Worm (Caenorhabditis elegans) whole organism, mixed stage, embryonic: ENCODE data around the gene F19B2.6.

Source experiments
- M03D4.4 ChIP-seq: sonication (generic microtip); optimal IDR thresholded peaks from 2 replicates; lab custom pipeline; 2017; ENCODE audit warnings: mild to moderate bottlenecking, missing genetic modification characterization, missing compliant biosample characterization
- blmp-1 ChIP-seq: fragments of 150-350 bp; optimal IDR thresholded peaks from 2 replicates; lab custom pipeline; 2014; ENCODE audit warnings: missing biosample characterization, missing genetic modification characterization
- ceh-39 ChIP-seq: fragments of 150-350 bp; optimal IDR thresholded peaks from 2 replicates; lab custom pipeline; 2014; ENCODE audit warnings: missing biosample characterization, missing genetic modification characterization
- ceh-43 ChIP-seq: fragments of 200-800 bp; sonication (Bioruptor generic); optimal IDR thresholded peaks from 2 replicates; lab custom pipeline; 2018; ENCODE audit warnings: mild to moderate bottlenecking, missing genetic modification characterization, moderate library complexity, missing compliant biosample characterization
- ces-1 ChIP-seq: fragments of 150-350 bp; optimal IDR thresholded peaks from 2 replicates; lab custom pipeline; 2014; ENCODE audit warnings: missing biosample characterization, missing genetic modification reagents, missing genetic modification characterization
- cnd-1 ChIP-seq: fragments of 200-800 bp; sonication (Bioruptor generic); optimal IDR thresholded peaks from 2 replicates; lab custom pipeline; 2018; ENCODE audit warnings: mild to moderate bottlenecking, missing genetic modification characterization, missing compliant biosample characterization
- drap-1 ChIP-seq: fragments of 200-800 bp; sonication (Bioruptor generic); optimal IDR thresholded peaks from 3 replicates; lab custom pipeline; 2018; ENCODE audit warnings: mild to moderate bottlenecking, missing genetic modification characterization, missing compliant biosample characterization
- elt-1 ChIP-seq: sonication (generic microtip); optimal IDR thresholded peaks from 2 replicates; lab custom pipeline; 2017; ENCODE audit warnings: missing genetic modification characterization, mild to moderate bottlenecking, missing compliant biosample characterization, antibody characterized with exemption, moderate library complexity, borderline replicate concordance; ENCODE audit not compliant: insufficient read depth
- elt-3 ChIP-seq: fragments of 150-350 bp; optimal IDR thresholded peaks from 2 replicates; lab custom pipeline; 2014; ENCODE audit warnings: missing biosample characterization, missing genetic modification characterization
- flh-1 ChIP-seq: fragments of 200-800 bp; sonication (Bioruptor generic); optimal IDR thresholded peaks from 2 replicates; lab custom pipeline; 2018; ENCODE audit warnings: mild to moderate bottlenecking, missing genetic modification characterization, moderate library complexity, missing compliant biosample characterization
- ham-2 ChIP-seq: fragments of 200-800 bp; sonication (Bioruptor generic); optimal IDR thresholded peaks from 2 replicates; lab custom pipeline; 2018; ENCODE audit warnings: mild to moderate bottlenecking, missing genetic modification characterization, missing compliant biosample characterization
- hlh-1 ChIP-seq: fragments of 150-350 bp; optimal IDR thresholded peaks from 2 replicates; lab custom pipeline; 2014; ENCODE audit warnings: missing biosample characterization, missing genetic modification reagents, missing genetic modification characterization
- lin-13 ChIP-seq: fragments of 150-350 bp; optimal IDR thresholded peaks from 2 replicates; lab custom pipeline; 2014; ENCODE audit warnings: missing biosample characterization, missing genetic modification characterization
- lsy-2 ChIP-seq: fragments of 150-350 bp; optimal IDR thresholded peaks from 2 replicates; lab custom pipeline; 2014; ENCODE audit warnings: missing biosample characterization, missing genetic modification characterization
- mab-5 ChIP-seq: fragments of 150-350 bp; optimal IDR thresholded peaks from 2 replicates; lab custom pipeline; 2014; ENCODE audit warnings: missing biosample characterization, missing genetic modification characterization
- mep-1 ChIP-seq: fragments of 150-350 bp; optimal IDR thresholded peaks from 2 replicates; lab custom pipeline; 2017; ENCODE audit warnings: missing biosample characterization, missing genetic modification reagents, missing genetic modification characterization, inconsistent platforms
- nhr-2 ChIP-seq: fragments of 150-350 bp; optimal IDR thresholded peaks from 2 replicates; lab custom pipeline; 2014; ENCODE audit warnings: missing biosample characterization, missing genetic modification characterization
- nhr-237 ChIP-seq: fragments of 150-350 bp; optimal IDR thresholded peaks from 2 replicates; lab custom pipeline; 2014; ENCODE audit warnings: missing biosample characterization, missing genetic modification characterization
- nhr-28 ChIP-seq: fragments of 150-350 bp; optimal IDR thresholded peaks from 2 replicates; lab custom pipeline; 2014; ENCODE audit warnings: missing biosample characterization, missing genetic modification characterization
- nhr-76 ChIP-seq: sonication (generic microtip); optimal IDR thresholded peaks from 2 replicates; lab custom pipeline; 2017; ENCODE audit warnings: missing biosample characterization, missing genetic modification characterization
- sem-2 ChIP-seq: fragments of 200-800 bp; sonication (Bioruptor generic); optimal IDR thresholded peaks from 2 replicates; lab custom pipeline; 2018; ENCODE audit warnings: mild to moderate bottlenecking, missing genetic modification characterization, missing compliant biosample characterization
- snpc-4 ChIP-seq: fragments of 150-350 bp; optimal IDR thresholded peaks from 2 replicates; lab custom pipeline; 2014; ENCODE audit warnings: missing biosample characterization, missing genetic modification characterization
- sptf-1 ChIP-seq: sonication (generic microtip); optimal IDR thresholded peaks from 2 replicates; lab custom pipeline; 2017; ENCODE audit warnings: mild to moderate bottlenecking, missing genetic modification characterization, moderate library complexity, missing compliant biosample characterization
- tbx-8 ChIP-seq: fragments of 200-800 bp; sonication (Bioruptor generic); optimal IDR thresholded peaks from 2 replicates; lab custom pipeline; 2018; ENCODE audit warnings: mild to moderate bottlenecking, missing genetic modification characterization, moderate library complexity, missing compliant biosample characterization
- unc-120 ChIP-seq: sonication (generic microtip); optimal IDR thresholded peaks from 2 replicates; lab custom pipeline; 2017; ENCODE audit warnings: missing genetic modification characterization, missing compliant biosample characterization; ENCODE audit not compliant: poor library complexity, severe bottlenecking
- unc-39 ChIP-seq: fragments of 150-350 bp; optimal IDR thresholded peaks from 2 replicates; lab custom pipeline; 2014; ENCODE audit warnings: missing biosample characterization, missing genetic modification characterization
- unc-62 ChIP-seq: fragments of 150-350 bp; optimal IDR thresholded peaks from 2 replicates; lab custom pipeline; 2014; ENCODE audit warnings: missing biosample characterization, missing genetic modification reagents, missing genetic modification characterization
- zip-8 ChIP-seq: fragments of 150-350 bp; optimal IDR thresholded peaks from 2 replicates; lab custom pipeline; 2014; ENCODE audit warnings: missing biosample characterization, missing genetic modification characterization
- ztf-11 ChIP-seq: fragments of 150-350 bp; optimal IDR thresholded peaks from 2 replicates; lab custom pipeline; 2014; ENCODE audit warnings: missing biosample characterization, missing genetic modification characterization

Gene F19B2.6

DNA sequence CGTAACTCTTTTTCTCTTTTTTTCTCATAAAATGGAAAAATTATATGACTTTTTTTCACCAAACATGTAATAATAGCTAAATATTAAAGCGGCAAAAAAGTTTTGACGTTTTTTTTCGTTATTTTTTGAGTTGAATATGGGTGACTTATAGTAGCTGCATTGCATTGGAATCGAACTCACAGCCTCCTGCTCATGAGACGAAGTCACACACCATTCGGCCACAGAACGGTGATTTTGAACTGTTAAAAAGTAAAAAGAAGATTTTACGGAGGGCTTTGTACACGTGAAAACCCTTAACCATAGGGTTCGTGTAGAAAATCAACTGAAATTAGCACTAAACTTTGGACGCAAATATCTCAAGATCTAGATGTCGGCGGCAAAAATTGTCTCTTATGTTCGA, 6.5 kb upstream of the F19B2.6 start:
- no peak for TF ChIP-seq lin-13 (tag; lab: Kevin White, UChicago)
- TF ChIP-seq lsy-2 (tag; lab: Kevin White, UChicago) = no peak
- TF ChIP-seq ceh-39 (tag; lab: Kevin White, UChicago) = no peak
- TF ChIP-seq drap-1 (GFP tag; lab: Kevin White, UChicago) = no peak
- TF ChIP-seq mab-5 (tag; lab: Kevin White, UChicago) = no peak

DNA sequence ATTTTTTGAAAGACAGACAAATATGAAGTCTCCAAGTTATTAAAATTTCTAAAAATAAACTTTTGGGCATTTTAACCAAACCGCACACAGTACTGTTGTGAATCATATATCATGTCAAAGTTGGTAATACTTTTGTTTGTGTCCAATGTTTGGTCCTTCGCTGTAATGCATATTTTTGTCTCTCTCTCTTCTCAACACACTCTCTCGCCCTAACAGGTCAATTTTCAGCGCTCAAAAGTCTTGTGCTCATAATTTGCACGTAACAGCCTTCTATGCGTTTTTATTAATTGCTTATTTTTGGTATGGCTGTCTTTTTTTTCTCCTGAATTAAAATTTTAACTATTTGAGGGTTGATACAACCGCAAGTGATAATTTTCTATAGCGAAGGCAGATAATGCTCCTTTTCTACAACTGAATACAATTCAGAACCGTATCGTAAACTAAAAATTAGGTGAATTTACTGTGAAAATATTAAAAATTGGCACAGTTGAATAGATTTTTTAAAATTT, 3.5 kb downstream of the F19B2.6 start:
- TF ChIP-seq snpc-4 = no peak
- no peak for TF ChIP-seq flh-1 (GFP tag; lab: Kevin White, UChicago)
- TF ChIP-seq nhr-76 (tag; lab: Kevin White, UChicago) = no peak
- no peak for TF ChIP-seq drap-1 (GFP tag; lab: Kevin White, UChicago)
- TF ChIP-seq ceh-43 (GFP tag; lab: Kevin White, UChicago) = no peak
- no peak for TF ChIP-seq elt-1
- no peak for TF ChIP-seq lin-13 (tag; lab: Kevin White, UChicago)
- no peak for TF ChIP-seq ces-1 (GFP tag; lab: Kevin White, UChicago)
- no peak for TF ChIP-seq unc-120 (tag; lab: Kevin White, UChicago)
- no peak for TF ChIP-seq ztf-11
- no peak for TF ChIP-seq ceh-39 (tag; lab: Kevin White, UChicago)
- TF ChIP-seq sptf-1 (tag; lab: Kevin White, UChicago) = no peak
- TF ChIP-seq unc-62 (GFP tag; lab: Kevin White, UChicago) = no peak
- no peak for TF ChIP-seq nhr-2 (tag; lab: Kevin White, UChicago)
- TF ChIP-seq hlh-1 (tag; lab: Kevin White, UChicago) = no peak

DNA sequence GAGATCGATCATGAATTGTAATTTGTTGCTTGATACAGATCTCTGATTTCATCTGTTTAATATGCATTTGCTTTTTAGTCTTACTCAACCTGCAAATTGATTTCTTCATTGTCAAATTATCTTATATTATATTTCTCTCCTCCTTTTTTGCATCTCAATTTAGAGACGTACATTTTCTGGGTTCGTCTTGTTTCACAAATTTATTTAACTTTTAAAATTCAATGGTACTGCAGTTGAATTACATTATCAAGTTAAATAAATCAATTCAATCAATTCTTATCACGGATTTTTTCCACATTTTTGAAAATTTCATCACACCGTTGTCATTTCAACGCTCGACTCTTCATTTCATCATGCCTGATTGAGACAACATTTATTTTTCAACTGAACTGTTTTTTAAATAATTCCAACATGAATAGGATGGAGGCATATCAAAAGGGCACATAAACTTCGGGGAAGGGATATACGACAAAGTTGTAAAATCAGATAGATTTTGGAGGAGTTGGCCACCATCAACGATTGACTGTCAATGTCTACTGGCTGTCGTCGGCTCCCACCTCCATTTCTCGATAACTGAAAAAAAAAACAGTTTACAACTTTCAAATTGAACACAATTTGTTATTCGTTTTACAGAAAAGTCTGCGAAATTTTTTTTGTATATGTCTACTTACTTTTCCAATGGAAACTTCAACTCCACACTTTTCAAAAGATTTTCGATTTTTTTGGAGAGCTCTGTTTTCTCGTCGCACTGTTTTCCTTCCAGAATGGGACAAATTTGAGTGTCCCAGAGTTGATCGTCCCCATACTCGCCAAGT, 4.2 kb downstream of the F19B2.6 start:
- TF ChIP-seq tbx-8 (GFP tag; lab: Kevin White, UChicago) = no peak
- no peak for TF ChIP-seq unc-120 (tag; lab: Kevin White, UChicago)
- no peak for TF ChIP-seq elt-1
- TF ChIP-seq nhr-28 (tag; lab: Kevin White, UChicago) = no peak
- no peak for TF ChIP-seq snpc-4
- no peak for TF ChIP-seq ham-2 (GFP tag; lab: Kevin White, UChicago)
- no peak for TF ChIP-seq nhr-2 (tag; lab: Kevin White, UChicago)
- TF ChIP-seq lsy-2 (tag; lab: Kevin White, UChicago) = no peak
- no peak for TF ChIP-seq hlh-1 (tag; lab: Kevin White, UChicago)
- TF ChIP-seq flh-1 (GFP tag; lab: Kevin White, UChicago) = no peak

DNA sequence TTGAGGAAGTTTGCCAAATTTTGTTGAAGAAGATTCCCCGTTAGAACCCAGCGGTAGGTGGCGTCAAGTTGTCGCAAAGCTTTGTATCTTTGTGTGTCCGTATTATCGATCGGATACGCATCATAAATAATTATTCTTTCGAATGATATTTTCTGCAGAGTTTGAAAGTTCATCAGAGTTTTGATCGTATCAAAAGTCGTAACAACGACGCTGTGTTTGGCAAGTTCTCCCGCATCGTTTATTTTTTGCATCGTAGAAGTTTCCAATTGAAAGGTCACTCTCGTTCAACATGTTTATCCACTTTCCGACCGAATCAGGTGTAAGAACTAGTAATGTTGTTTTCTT, 4.8 kb downstream of the F19B2.6 start:
- TF ChIP-seq nhr-28 (tag; lab: Kevin White, UChicago) = no peak
- TF ChIP-seq elt-3 (tag; lab: Kevin White, UChicago) = no peak
- TF ChIP-seq mep-1 = no peak
- TF ChIP-seq sem-2 = no peak
- TF ChIP-seq zip-8 (tag; lab: Kevin White, UChicago) = no peak
- TF ChIP-seq M03D4.4 (tag; lab: Kevin White, UChicago) = no peak
- TF ChIP-seq blmp-1 (tag; lab: Kevin White, UChicago) = no peak
- TF ChIP-seq unc-62 (GFP tag; lab: Kevin White, UChicago) = no peak
- TF ChIP-seq lin-13 (tag; lab: Kevin White, UChicago) = no peak
- no peak for TF ChIP-seq unc-39 (tag; lab: Kevin White, UChicago)
- no peak for TF ChIP-seq mab-5 (tag; lab: Kevin White, UChicago)
- no peak for TF ChIP-seq nhr-237
- no peak for TF ChIP-seq unc-120 (tag; lab: Kevin White, UChicago)
- no peak for TF ChIP-seq flh-1 (GFP tag; lab: Kevin White, UChicago)
- TF ChIP-seq elt-1 = no peak
- no peak for TF ChIP-seq cnd-1
- TF ChIP-seq, all 35 proteins: peak for 0
